Worm (Caenorhabditis elegans) whole organism, L4 larva: ENCODE measurements around the gene Y61A9LA.1.

Source experiments
- F37D6.2 ChIP-seq: sonication (generic microtip); optimal IDR thresholded peaks from 2 replicates; lab custom pipeline; 2016; ENCODE audit warnings: mild to moderate bottlenecking, missing genetic modification characterization, missing compliant biosample characterization
- F49E8.2 ChIP-seq: sonication (generic microtip); optimal IDR thresholded peaks from 2 replicates; lab custom pipeline; 2016; ENCODE audit warnings: missing compliant biosample characterization, mild to moderate bottlenecking, missing genetic modification characterization, borderline replicate concordance
- R02D3.7 ChIP-seq: fragments of 150-350 bp; sonication (generic microtip); optimal IDR thresholded peaks from 3 replicates; lab custom pipeline; 2014; ENCODE audit warnings: missing biosample characterization, missing genetic modification characterization
- T20F7.1 ChIP-seq: fragments of 200-800 bp; sonication (Bioruptor generic); optimal IDR thresholded peaks from 2 replicates; lab custom pipeline; 2018; ENCODE audit warnings: mild to moderate bottlenecking, missing genetic modification characterization, missing compliant biosample characterization
- ZK337.2 ChIP-seq: fragments of 200-800 bp; sonication (Bioruptor generic); IDR thresholded peaks from 2 replicates; pipeline ENCODE4 v1.3.6; 2022; ENCODE audit warnings: missing genetic modification reagents, missing genetic modification characterization, missing compliant biosample characterization
- ZK546.5 ChIP-seq, 2 experiments: sonication (generic microtip); optimal IDR thresholded peaks; 2 replicates each; lab custom pipeline; 2017; ENCODE audit warnings: missing biosample characterization in 2 of 2, missing genetic modification characterization in 2 of 2
- ama-1 ChIP-seq: fragments of 150-350 bp; optimal IDR thresholded peaks from 2 replicates; lab custom pipeline; 2014; ENCODE audit warnings: inconsistent platforms, mixed read lengths
- arid-1 ChIP-seq: fragments of 200-800 bp; sonication (Bioruptor generic); conservative IDR thresholded peaks from 2 replicates; pipeline ENCODE4 v1.3.6; 2022; ENCODE audit warnings: missing genetic modification reagents, missing genetic modification characterization, missing compliant biosample characterization
- attf-4 ChIP-seq: sonication (generic microtip); optimal IDR thresholded peaks from 3 replicates; lab custom pipeline; 2017; ENCODE audit warnings: missing biosample characterization, missing genetic modification characterization
- ceh-28 ChIP-seq: fragments of 150-350 bp; optimal IDR thresholded peaks from 2 replicates; lab custom pipeline; 2014; ENCODE audit warnings: missing biosample characterization, missing genetic modification reagents, missing genetic modification characterization
- ceh-62 ChIP-seq: sonication (generic microtip); optimal IDR thresholded peaks from 2 replicates; lab custom pipeline; 2017; ENCODE audit warnings: missing biosample characterization, missing genetic modification characterization
- daf-12 ChIP-seq: fragments of 150-350 bp; optimal IDR thresholded peaks from 2 replicates; lab custom pipeline; 2014; ENCODE audit warnings: missing biosample characterization, missing genetic modification reagents, missing genetic modification characterization
- daf-19 ChIP-seq: fragments of 200-800 bp; sonication (Bioruptor generic); conservative IDR thresholded peaks from 2 replicates; pipeline ENCODE4 v1.3.6; 2022; ENCODE audit warnings: missing genetic modification characterization, missing compliant biosample characterization
- daf-8 ChIP-seq: fragments of 200-800 bp; sonication (Bioruptor generic); IDR thresholded peaks from 2 replicates; pipeline ENCODE4 v1.3.6; 2022; ENCODE audit warnings: missing genetic modification characterization, missing compliant biosample characterization
- dmd-6 ChIP-seq: fragments of 200-800 bp; sonication (Bioruptor generic); IDR thresholded peaks from 2 replicates; pipeline ENCODE4 v1.3.6; 2022; ENCODE audit warnings: missing genetic modification reagents, missing genetic modification characterization, missing compliant biosample characterization
- dmd-8 ChIP-seq: fragments of 200-800 bp; sonication (Bioruptor generic); IDR thresholded peaks from 2 replicates; pipeline ENCODE4 v1.3.6; 2022; ENCODE audit warnings: missing genetic modification characterization, missing compliant biosample characterization
- dmd-9 ChIP-seq: fragments of 200-800 bp; sonication (Bioruptor generic); IDR thresholded peaks from 2 replicates; pipeline ENCODE4 v1.3.6; 2022; ENCODE audit warnings: missing genetic modification reagents, missing genetic modification characterization, missing compliant biosample characterization
- dpl-1 ChIP-seq: fragments of 150-350 bp; optimal IDR thresholded peaks from 2 replicates; lab custom pipeline; 2014; ENCODE audit warnings: missing biosample characterization, missing genetic modification reagents, missing genetic modification characterization
- fos-1 ChIP-seq: fragments of 150-350 bp; optimal IDR thresholded peaks from 2 replicates; lab custom pipeline; 2014; ENCODE audit warnings: missing biosample characterization, missing genetic modification characterization
- hlh-11 ChIP-seq: fragments of 200-800 bp; sonication (Bioruptor generic); optimal IDR thresholded peaks from 2 replicates; lab custom pipeline; 2018; ENCODE audit warnings: mild to moderate bottlenecking, missing genetic modification characterization, missing compliant biosample characterization
- hlh-30 ChIP-seq: sonication (generic microtip); optimal IDR thresholded peaks from 2 replicates; lab custom pipeline; 2017; ENCODE audit warnings: antibody characterized with exemption, mild to moderate bottlenecking, missing genetic modification characterization, missing compliant biosample characterization; ENCODE audit not compliant: insufficient read depth
- hmg-1.1 ChIP-seq: fragments of 200-800 bp; sonication (Bioruptor generic); IDR thresholded peaks from 2 replicates; pipeline ENCODE4 v1.3.6; 2022; ENCODE audit warnings: missing genetic modification reagents, missing genetic modification characterization, missing compliant biosample characterization
- jun-1 ChIP-seq: fragments of 150-350 bp; optimal IDR thresholded peaks from 2 replicates; lab custom pipeline; 2014; ENCODE audit warnings: missing biosample characterization, missing genetic modification reagents, missing genetic modification characterization
- lin-1 ChIP-seq: fragments of 200-800 bp; sonication (Bioruptor generic); IDR thresholded peaks from 2 replicates; pipeline ENCODE4 v1.3.6; 2022; ENCODE audit warnings: missing genetic modification reagents, missing genetic modification characterization, missing compliant biosample characterization
- lin-38 ChIP-seq: fragments of 200-800 bp; sonication (Bioruptor generic); IDR thresholded peaks from 2 replicates; pipeline ENCODE4 v1.3.6; 2022; ENCODE audit warnings: missing genetic modification reagents, missing genetic modification characterization, missing compliant biosample characterization
- lir-3 ChIP-seq: sonication (generic microtip); optimal IDR thresholded peaks from 2 replicates; lab custom pipeline; 2016; ENCODE audit warnings: mild to moderate bottlenecking, missing genetic modification characterization, missing compliant biosample characterization
- lsy-2 ChIP-seq, 2 experiments: fragments of 150-350 bp in 1 of 2; sonication (generic microtip) in 1 of 2; optimal IDR thresholded peaks; 2 replicates each; lab custom pipeline; 2014 to 2017; ENCODE audit warnings: missing biosample characterization in 2 of 2, missing genetic modification characterization in 2 of 2
- madf-5 ChIP-seq, 2 experiments: fragments of 200-800 bp; sonication (Bioruptor generic); IDR thresholded peaks; 2 replicates each; pipeline ENCODE4 v1.3.6; 2022; ENCODE audit warnings: missing compliant biosample characterization in 2 of 2, missing genetic modification characterization in 2 of 2
- madf-9 ChIP-seq: fragments of 200-800 bp; sonication (Bioruptor generic); conservative IDR thresholded peaks from 2 replicates; pipeline ENCODE4 v1.3.6; 2022; ENCODE audit warnings: missing genetic modification reagents, missing genetic modification characterization, missing compliant biosample characterization
- mdl-1 ChIP-seq, 2 experiments: fragments of 150-350 bp in 1 of 2; sonication (generic microtip) in 1 of 2; optimal IDR thresholded peaks; 2 replicates each; lab custom pipeline; 2014 to 2017; ENCODE audit warnings: missing biosample characterization in 2 of 2, missing genetic modification characterization in 2 of 2
- mes-2 ChIP-seq: sonication (generic microtip); optimal IDR thresholded peaks from 2 replicates; lab custom pipeline; 2016; ENCODE audit warnings: missing genotype, mild to moderate bottlenecking, missing genetic modification characterization, missing compliant biosample characterization; ENCODE audit not compliant: poor library complexity, severe bottlenecking
- nhr-10 ChIP-seq: fragments of 150-350 bp; optimal IDR thresholded peaks from 2 replicates; lab custom pipeline; 2014; ENCODE audit warnings: missing biosample characterization, missing genetic modification characterization
- nhr-102 ChIP-seq: sonication (generic microtip); optimal IDR thresholded peaks from 2 replicates; lab custom pipeline; 2016; ENCODE audit warnings: mild to moderate bottlenecking, missing genetic modification characterization, moderate library complexity, missing compliant biosample characterization
- nhr-237 ChIP-seq: sonication (generic microtip); optimal IDR thresholded peaks from 2 replicates; lab custom pipeline; 2017; ENCODE audit warnings: missing biosample characterization, missing genetic modification characterization
- nhr-25 ChIP-seq: sonication (generic microtip); optimal IDR thresholded peaks from 2 replicates; lab custom pipeline; 2017; ENCODE audit warnings: missing genetic modification characterization, mild to moderate bottlenecking, missing compliant biosample characterization, antibody characterized with exemption, moderate library complexity, borderline replicate concordance; ENCODE audit not compliant: insufficient read depth
- nhr-28 ChIP-seq: fragments of 150-350 bp; optimal IDR thresholded peaks from 2 replicates; lab custom pipeline; 2014; ENCODE audit warnings: missing biosample characterization, missing genetic modification characterization
- nhr-77 ChIP-seq: fragments of 150-350 bp; optimal IDR thresholded peaks from 2 replicates; lab custom pipeline; 2014; ENCODE audit warnings: missing biosample characterization, missing genetic modification characterization
- pha-4 ChIP-seq, 2 experiments: fragments of 150-350 bp in 1 of 2; fragments of 200-800 bp in 1 of 2; sonication (Bioruptor generic) in 1 of 2; IDR thresholded peaks in 1 of 2; optimal IDR thresholded peaks in 1 of 2; 2 replicates each; pipeline versions ENCODE4 v1.3.6 to Lab custom; 2014 to 2022; ENCODE audit warnings: missing genetic modification characterization in 2 of 2, missing genetic modification reagents in 2 of 2, missing biosample characterization in 1 of 2, missing compliant biosample characterization in 1 of 2
- pqm-1 ChIP-seq: sonication (generic microtip); optimal IDR thresholded peaks from 2 replicates; lab custom pipeline; 2017; ENCODE audit warnings: missing biosample characterization, missing genetic modification characterization
- rbr-2 ChIP-seq: sonication (generic microtip); optimal IDR thresholded peaks from 2 replicates; lab custom pipeline; 2016; ENCODE audit warnings: missing genotype, missing genetic modification characterization, missing compliant biosample characterization
- saeg-2 ChIP-seq: fragments of 200-800 bp; sonication (Bioruptor generic); IDR thresholded peaks from 2 replicates; pipeline ENCODE4 v1.3.6; 2022; ENCODE audit warnings: missing genetic modification reagents, missing genetic modification characterization, missing compliant biosample characterization
- sdz-12 ChIP-seq: fragments of 200-800 bp; sonication (Bioruptor generic); optimal IDR thresholded peaks from 2 replicates; lab custom pipeline; 2018; ENCODE audit warnings: mild to moderate bottlenecking, missing genetic modification characterization, missing compliant biosample characterization
- skn-1 ChIP-seq: fragments of 150-350 bp; optimal IDR thresholded peaks from 2 replicates; lab custom pipeline; 2014; ENCODE audit warnings: missing biosample characterization, missing genetic modification characterization
- spr-1 ChIP-seq: sonication (generic microtip); optimal IDR thresholded peaks from 2 replicates; lab custom pipeline; 2016; ENCODE audit warnings: mild to moderate bottlenecking, missing genetic modification characterization, missing compliant biosample characterization
- spr-3 ChIP-seq: fragments of 200-800 bp; sonication (Bioruptor generic); optimal IDR thresholded peaks from 2 replicates; lab custom pipeline; 2018; ENCODE audit warnings: mild to moderate bottlenecking, missing genetic modification characterization, missing compliant biosample characterization
- unc-39 ChIP-seq: sonication (generic microtip); optimal IDR thresholded peaks from 2 replicates; lab custom pipeline; 2017; ENCODE audit warnings: missing biosample characterization, missing genetic modification characterization
- vab-7 ChIP-seq: fragments of 200-800 bp; sonication (Bioruptor generic); IDR thresholded peaks from 2 replicates; pipeline ENCODE4 v1.3.6; 2022; ENCODE audit warnings: missing genetic modification reagents, missing genetic modification characterization, missing compliant biosample characterization
- zag-1 ChIP-seq: fragments of 150-350 bp; optimal IDR thresholded peaks from 2 replicates; lab custom pipeline; 2014; ENCODE audit warnings: missing biosample characterization, missing genetic modification characterization
- zfp-3 ChIP-seq: fragments of 200-800 bp; sonication (Bioruptor generic); conservative IDR thresholded peaks from 2 replicates; pipeline ENCODE4 v1.3.6; 2022; ENCODE audit warnings: missing genetic modification reagents, missing genetic modification characterization, missing compliant biosample characterization
- zip-2 ChIP-seq: fragments of 150-350 bp; optimal IDR thresholded peaks from 2 replicates; lab custom pipeline; 2014; ENCODE audit warnings: missing biosample characterization, missing genetic modification characterization
- ztf-7 ChIP-seq: fragments of 150-350 bp; optimal IDR thresholded peaks from 2 replicates; lab custom pipeline; 2014; ENCODE audit warnings: missing biosample characterization, missing genetic modification characterization

Y61A9LA.1 gene

ce11 chrV:4569999-4570627 is 15.0 kb upstream of the Y61A9LA.1 start, which contains the start of gene sut-2:
sut-2 (minus strand) TSS chrV:4570049.
- TF ChIP-seq F49E8.2 (tag; lab: Kevin White, UChicago) (no peak), zag-1 (no peak), lin-38 (GFP tag; lab: Robert Waterston, UW) (no peak), nhr-25 (tag; lab: Kevin White, UChicago) (no peak), daf-12 (tag; lab: Kevin White, UChicago) (no peak), T20F7.1 (no peak), dmd-8 (GFP tag; lab: Robert Waterston, UW) (no peak), zfp-3 (GFP tag; lab: Robert Waterston, UW) (no peak), madf-9 (no peak), lsy-2 (tag; optimal IDR thresholded peaks at IDR 0.05; lab: Kevin White, UChicago) (peak in 1 of 2 experiments; percentile 70), mdl-1 (tag; optimal IDR thresholded peaks at IDR 0.05; lab: Kevin White, UChicago) (peak in 1 of 2 experiments; percentile 23), daf-8 (GFP tag; lab: Robert Waterston, UW) (no peak), lir-3 (tag; lab: Kevin White, UChicago) (no peak), dmd-6 (GFP tag; lab: Robert Waterston, UW) (no peak), ceh-28 (tag; lab: Kevin White, UChicago) (no peak), dpl-1 (GFP tag; lab: Kevin White, UChicago) (peak; percentile 20), vab-7 (no peak), madf-5 (GFP tag; IDR thresholded peaks at IDR 0.05; lab: Robert Waterston, UW) (no peak), F37D6.2 (tag; lab: Kevin White, UChicago) (no peak), jun-1 (tag; lab: Kevin White, UChicago) (no peak), fos-1 (tag; lab: Kevin White, UChicago) (no peak), nhr-237 (no peak), hlh-11 (tag; lab: Kevin White, UChicago) (no peak), unc-39 (tag; lab: Kevin White, UChicago) (no peak), pha-4 (GFP tag; IDR thresholded peaks at IDR 0.05; lab: Robert Waterston, UW) (no peak), pha-4 (tag; optimal IDR thresholded peaks at IDR 0.05; lab: Kevin White, UChicago) (no peak), daf-19 (GFP tag; lab: Robert Waterston, UW) (no peak), hlh-30 (tag; lab: Kevin White, UChicago) (peak; percentile 78), rbr-2 (no peak), nhr-77 (tag; lab: Kevin White, UChicago) (no peak), lin-1 (GFP tag; lab: Robert Waterston, UW) (no peak), nhr-102 (tag; lab: Kevin White, UChicago) (no peak), saeg-2 (no peak), ZK337.2 (GFP tag; lab: Robert Waterston, UW) (no peak), ZK546.5 (tag; optimal IDR thresholded peaks at IDR 0.05; lab: Kevin White, UChicago) (no peak), nhr-28 (tag; lab: Kevin White, UChicago) (peak; percentile 10), ama-1 (lab: Kevin White, UChicago) (no peak), dmd-9 (GFP tag; lab: Robert Waterston, UW) (no peak), attf-4 (tag; lab: Kevin White, UChicago) (no peak), zip-2 (tag; lab: Kevin White, UChicago) (no peak), pqm-1 (tag; lab: Kevin White, UChicago) (no peak), ceh-62 (tag; lab: Kevin White, UChicago) (no peak), hmg-1.1 (GFP tag; lab: Robert Waterston, UW) (no peak), arid-1 (GFP tag; lab: Robert Waterston, UW) (no peak), sdz-12 (no peak), nhr-10 (tag; lab: Kevin White, UChicago) (no peak), skn-1 (tag; lab: Kevin White, UChicago) (no peak), mes-2 (peak; percentile 42), spr-1 (tag; lab: Kevin White, UChicago) (no peak), spr-3 (no peak), ztf-7 (tag; lab: Kevin White, UChicago) (no peak), R02D3.7 (tag; lab: Kevin White, UChicago) (no peak)
